Fruit fly (Drosophila melanogaster) whole organism, adult: ENCODE results near the gene CG10866.

ENCODE experiments used
- CG5204 ChIP-seq: fragments of 200-800 bp; sonication (Bioruptor generic); optimal IDR thresholded peaks from 2 replicates; lab custom pipeline; 2016; ENCODE audit warnings: missing biosample characterization, missing genetic modification characterization
- bab1 ChIP-seq: fragments of 200-800 bp; sonication (Bioruptor generic); optimal IDR thresholded peaks from 3 replicates; lab custom pipeline; 2019; ENCODE audit warnings: missing biosample characterization, mild to moderate bottlenecking, missing genetic modification characterization, moderate library complexity
- cnc ChIP-seq, 2 experiments: fragments of >200 bp; optimal IDR thresholded peaks; 2 replicates each; lab custom pipeline; 2017
- pad ChIP-seq: fragments of 200-800 bp; sonication (Bioruptor generic); optimal IDR thresholded peaks from 3 replicates; lab custom pipeline; 2017; ENCODE audit warnings: missing biosample characterization, missing genetic modification characterization, mild to moderate bottlenecking, moderate library complexity, missing genetic modification reagents

DNA sequence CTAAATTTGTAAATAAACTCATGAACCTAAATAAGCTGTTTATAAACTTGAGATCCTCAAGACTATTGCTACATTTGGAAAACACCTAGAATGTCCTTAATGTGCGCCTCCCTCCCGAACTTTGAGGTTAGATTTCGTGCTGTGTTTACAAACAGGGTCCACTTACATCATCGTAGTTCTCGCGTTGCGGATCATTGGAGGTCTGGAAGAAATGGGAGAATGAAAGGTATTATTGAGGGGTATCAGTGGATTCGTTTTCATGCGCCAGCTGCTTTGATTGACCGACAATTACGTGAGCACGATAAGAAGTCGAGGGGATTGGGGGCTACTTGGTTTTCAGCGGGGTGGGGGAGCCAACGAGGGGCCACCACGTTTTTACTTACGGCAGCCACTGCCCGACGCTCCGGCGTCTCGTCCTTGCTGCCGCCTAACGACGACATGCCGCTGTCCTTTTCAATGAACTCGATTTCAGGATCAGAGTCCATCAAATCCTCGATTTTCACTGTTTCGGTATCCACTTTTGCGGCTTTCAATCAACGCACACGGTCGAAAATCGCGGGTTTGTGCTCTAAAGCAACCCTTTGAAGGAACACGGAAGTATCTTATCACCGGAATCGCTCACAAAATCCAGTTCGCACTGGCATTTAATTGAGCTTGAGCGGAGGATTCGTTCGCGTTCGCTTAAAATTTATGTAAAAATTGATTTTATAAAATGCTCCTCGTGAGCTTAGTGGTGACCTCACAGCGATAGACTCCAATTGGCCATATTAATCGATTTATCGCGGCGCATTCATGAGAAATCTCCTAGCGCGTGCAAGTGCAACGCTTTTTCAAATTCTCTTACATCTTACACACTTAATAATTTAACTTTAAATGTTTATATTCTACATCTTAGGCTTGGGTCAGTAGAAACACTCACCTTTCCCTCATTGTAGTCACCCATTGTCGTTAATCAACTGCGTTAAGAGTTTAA, 28.7 kb downstream of the CG10866 start:
- TF ChIP-seq bab1 (GFP tag; lab: Kevin White, UChicago): peak; percentile 16
- TF ChIP-seq cnc (optimal IDR thresholded peaks at IDR 0.05; lab: Kevin White, UChicago): no peak
- TF ChIP-seq CG5204 (GFP tag; lab: Kevin White, UChicago): no peak
- no peak for TF ChIP-seq pad (GFP tag; lab: Kevin White, UChicago)
